Worm (Caenorhabditis elegans) whole organism, midembryonic: ENCODE data around the gene T19H5.4.

Experiments
- T22C8.4 ChIP-seq: fragments of 200-800 bp; sonication (Bioruptor generic); IDR thresholded peaks from 2 replicates; pipeline ENCODE4 v1.3.6; 2022; ENCODE audit warnings: missing genetic modification characterization, missing compliant biosample characterization
- cog-1 ChIP-seq: sonication (generic microtip); optimal IDR thresholded peaks from 2 replicates; lab custom pipeline; 2016; ENCODE audit warnings: missing genetic modification characterization, missing compliant biosample characterization
- flt-1 ChIP-seq: fragments of 200-800 bp; sonication (Bioruptor generic); IDR thresholded peaks from 2 replicates; pipeline ENCODE4 v1.3.6; 2022; ENCODE audit warnings: missing genetic modification characterization, missing compliant biosample characterization
- klf-2 ChIP-seq: fragments of 200-800 bp; sonication (Bioruptor generic); conservative IDR thresholded peaks from 2 replicates; pipeline ENCODE4 v1.3.6; 2022; ENCODE audit warnings: missing genetic modification reagents, missing genetic modification characterization, missing compliant biosample characterization
- med-1 ChIP-seq: sonication (generic microtip); optimal IDR thresholded peaks from 2 replicates; lab custom pipeline; 2017; ENCODE audit warnings: missing genetic modification characterization, mild to moderate bottlenecking, missing compliant biosample characterization, antibody characterized with exemption, missing genetic modification reagents; ENCODE audit not compliant: insufficient read depth
- ref-1 ChIP-seq: fragments of 200-800 bp; sonication (Bioruptor generic); conservative IDR thresholded peaks from 2 replicates; pipeline ENCODE4 v1.3.6; 2022; ENCODE audit warnings: missing genetic modification reagents, missing genetic modification characterization, missing compliant biosample characterization
- tab-1 ChIP-seq: fragments of 200-800 bp; sonication (Bioruptor generic); IDR thresholded peaks from 2 replicates; pipeline ENCODE4 v1.3.6; 2022; ENCODE audit warnings: missing genetic modification characterization, missing compliant biosample characterization
- ztf-23 ChIP-seq: fragments of 200-800 bp; sonication (Bioruptor generic); IDR thresholded peaks from 2 replicates; pipeline ENCODE4 v1.3.6; 2022; ENCODE audit warnings: missing genetic modification reagents, missing genetic modification characterization, missing compliant biosample characterization
- ztf-29 ChIP-seq: fragments of 200-800 bp; sonication (Bioruptor generic); IDR thresholded peaks from 2 replicates; pipeline ENCODE4 v1.3.6; 2022; ENCODE audit warnings: missing genetic modification reagents, missing genetic modification characterization, missing compliant biosample characterization

T19H5.4 gene

DNA sequence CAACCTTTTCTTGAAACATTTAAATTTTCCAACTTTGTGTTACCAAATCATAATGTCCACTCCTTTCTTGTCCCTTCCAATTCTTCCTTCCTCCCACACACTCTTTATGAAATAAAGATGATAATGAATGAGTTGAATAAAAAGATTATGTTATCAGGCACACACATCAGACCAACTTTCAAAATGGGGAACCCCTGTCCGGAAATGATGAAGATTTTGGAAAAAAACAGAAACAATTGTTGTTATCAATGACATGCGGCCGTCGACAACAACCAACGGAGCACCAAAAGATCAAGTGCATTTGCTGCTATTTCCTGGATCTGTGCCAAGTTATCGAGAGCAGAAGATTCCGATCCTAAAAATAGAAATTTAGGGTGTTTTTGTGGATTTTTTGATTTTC lies 3.8 kb downstream of the T19H5.4 start:
- TF ChIP-seq ztf-23 (GFP tag; lab: Robert Waterston, UW) (no peak), T22C8.4 (GFP tag; lab: Robert Waterston, UW) (no peak), flt-1 (no peak), klf-2 (GFP tag; lab: Robert Waterston, UW) (no peak)

DNA sequence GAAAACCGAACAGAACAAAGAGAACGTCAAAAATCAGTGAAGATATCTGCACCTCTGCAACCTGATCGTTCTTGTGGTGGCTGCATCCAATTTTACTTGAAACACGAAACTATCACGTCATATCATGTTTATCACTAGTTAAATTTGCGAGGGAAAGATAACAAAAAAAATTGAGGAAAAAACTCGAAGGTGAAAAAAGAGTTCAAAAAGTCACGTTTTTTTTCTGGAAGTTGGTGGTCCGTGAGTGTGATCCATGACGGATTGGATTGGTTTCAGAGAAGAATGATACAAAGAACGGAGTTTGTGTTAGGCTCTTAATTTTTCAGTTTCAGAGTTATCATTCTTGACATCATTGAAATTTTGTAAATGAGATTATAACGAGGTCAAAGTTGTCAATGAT lies 4.7 kb downstream of the T19H5.4 start:
- TF ChIP-seq ztf-29 (GFP tag; lab: Robert Waterston, UW): no peak

DNA sequence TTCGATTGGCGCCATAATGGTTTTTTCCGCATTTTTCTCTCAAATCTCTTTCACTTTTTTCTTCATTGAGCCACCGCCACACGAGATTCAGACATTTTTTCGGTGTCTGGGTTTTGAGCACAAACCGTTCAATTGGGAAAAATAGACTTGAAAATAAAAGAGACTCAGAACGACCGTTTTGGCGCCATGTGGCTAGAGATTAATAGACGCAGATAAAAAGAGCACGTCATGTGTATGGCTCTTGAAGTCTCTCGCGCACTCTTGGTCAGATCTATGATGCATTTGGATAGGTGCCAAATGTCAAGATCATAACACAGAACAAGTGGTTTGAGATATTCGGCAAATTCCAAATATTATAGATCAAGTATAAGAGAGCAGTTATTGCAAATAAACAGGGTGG lies 5.8 kb downstream of the T19H5.4 start:
- TF ChIP-seq tab-1 (GFP tag; lab: Robert Waterston, UW) (no peak), med-1 (GFP tag; lab: Kevin White, UChicago) (no peak), ref-1 (no peak), cog-1 (tag; lab: Kevin White, UChicago) (no peak), T22C8.4 (GFP tag; lab: Robert Waterston, UW) (no peak), flt-1 (no peak), klf-2 (GFP tag; lab: Robert Waterston, UW) (no peak), ztf-29 (GFP tag; lab: Robert Waterston, UW) (no peak), ztf-23 (GFP tag; lab: Robert Waterston, UW) (no peak)

DNA sequence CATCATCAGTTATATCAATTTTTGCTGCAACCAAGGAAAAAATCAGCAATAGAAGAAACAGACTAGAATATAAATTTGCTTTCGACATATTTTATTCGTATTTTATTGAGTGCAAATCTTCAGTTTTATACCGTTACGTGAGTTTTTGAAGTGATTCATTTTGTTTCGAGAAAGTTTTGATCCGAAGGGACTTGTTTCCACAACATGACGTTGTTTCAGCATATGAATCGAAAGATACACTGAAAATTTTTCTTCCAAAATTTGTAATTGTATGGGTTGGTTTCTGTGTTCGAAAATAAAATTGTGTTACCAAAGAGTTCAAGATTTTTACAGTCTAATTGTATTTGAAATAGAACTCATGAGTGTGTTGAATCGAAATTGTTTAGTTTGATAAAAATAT lies 7.2 kb downstream of the T19H5.4 start, which contains the start of gene T19H5.7:
Gene T19H5.7, minus strand, starts transcription at position 101 of the 400 bp plus-strand sequence.
- TF ChIP-seq T22C8.4 (GFP tag; lab: Robert Waterston, UW) (no peak), med-1 (GFP tag; lab: Kevin White, UChicago) (no peak), ztf-23 (GFP tag; lab: Robert Waterston, UW) (no peak), ref-1 (no peak), ztf-29 (GFP tag; lab: Robert Waterston, UW) (no peak), klf-2 (GFP tag; lab: Robert Waterston, UW) (no peak), tab-1 (GFP tag; lab: Robert Waterston, UW) (no peak), flt-1 (no peak), cog-1 (tag; lab: Kevin White, UChicago) (no peak)

DNA sequence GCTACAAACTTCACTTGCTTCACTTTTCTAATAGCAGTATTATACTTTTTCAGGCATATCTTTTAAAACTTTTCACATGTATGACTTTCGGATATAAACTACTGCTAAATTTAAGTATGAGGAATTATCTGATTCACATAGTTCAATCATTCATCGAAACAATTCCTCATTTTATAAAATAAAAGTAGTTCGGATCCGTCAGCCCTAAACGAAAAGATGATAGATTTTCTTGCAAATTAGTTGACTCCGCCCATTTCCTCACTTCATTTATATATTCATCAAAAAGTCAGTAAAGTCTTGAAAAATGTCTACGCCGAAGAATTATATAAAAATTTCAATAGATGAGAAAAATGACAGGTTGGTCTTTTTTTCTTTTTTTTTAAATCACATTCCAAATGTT lies 9.6 kb downstream of the T19H5.4 start, which contains the start of gene chil-27:
Gene chil-27, plus strand, starts transcription at position 301 of the 400 bp plus-strand sequence.
- no peak for TF ChIP-seq ztf-23 (GFP tag; lab: Robert Waterston, UW)
- no peak for TF ChIP-seq flt-1
- TF ChIP-seq klf-2 (GFP tag; lab: Robert Waterston, UW): no peak
- TF ChIP-seq med-1 (GFP tag; lab: Kevin White, UChicago): no peak
- no peak for TF ChIP-seq T22C8.4 (GFP tag; lab: Robert Waterston, UW)
- no peak for TF ChIP-seq cog-1 (tag; lab: Kevin White, UChicago)
- no peak for TF ChIP-seq ztf-29 (GFP tag; lab: Robert Waterston, UW)
- TF ChIP-seq tab-1 (GFP tag; lab: Robert Waterston, UW): no peak
- TF ChIP-seq ref-1: no peak

DNA sequence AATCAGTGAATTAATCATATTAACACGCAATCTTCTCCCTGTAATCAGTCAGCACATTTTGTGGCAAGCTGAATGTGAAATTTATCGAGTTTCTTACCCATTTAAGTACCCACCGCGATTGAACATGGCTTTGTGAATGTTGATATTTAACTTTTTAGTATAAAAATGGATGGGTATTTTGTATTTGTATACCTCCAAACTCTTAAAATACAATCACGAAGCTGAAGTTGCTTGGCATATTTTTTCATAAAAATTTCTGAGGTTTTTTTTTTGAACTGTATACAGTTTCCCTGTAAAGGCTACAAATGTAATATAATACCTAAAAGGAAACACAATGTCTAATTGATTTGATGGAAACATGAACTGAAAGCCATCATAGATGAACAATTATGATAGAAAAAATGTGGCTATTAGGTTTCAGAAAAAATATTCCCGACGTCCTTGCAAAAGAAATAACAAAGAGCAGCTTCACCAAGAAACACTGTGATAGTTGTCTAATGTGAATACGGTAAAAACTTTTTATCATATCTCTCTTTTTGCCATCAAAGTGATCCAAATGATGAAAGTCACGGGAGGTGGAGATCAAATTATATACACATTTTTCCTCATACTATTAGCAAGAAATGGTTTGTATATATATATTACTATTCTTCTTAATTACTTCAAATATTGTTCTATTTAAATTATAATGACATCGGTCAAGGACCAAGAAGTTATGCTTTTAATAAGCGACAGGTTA lies 12.7 kb downstream of the T19H5.4 start, which contains the start of the genes chil-25 and chil-26:
Gene chil-25, minus strand, starts transcription at position 101 of the 739 bp plus-strand sequence.
Gene chil-26, plus strand, starts transcription at position 689 of the 739 bp plus-strand sequence.
- no peak for TF ChIP-seq T22C8.4 (GFP tag; lab: Robert Waterston, UW)
- no peak for TF ChIP-seq ref-1

DNA sequence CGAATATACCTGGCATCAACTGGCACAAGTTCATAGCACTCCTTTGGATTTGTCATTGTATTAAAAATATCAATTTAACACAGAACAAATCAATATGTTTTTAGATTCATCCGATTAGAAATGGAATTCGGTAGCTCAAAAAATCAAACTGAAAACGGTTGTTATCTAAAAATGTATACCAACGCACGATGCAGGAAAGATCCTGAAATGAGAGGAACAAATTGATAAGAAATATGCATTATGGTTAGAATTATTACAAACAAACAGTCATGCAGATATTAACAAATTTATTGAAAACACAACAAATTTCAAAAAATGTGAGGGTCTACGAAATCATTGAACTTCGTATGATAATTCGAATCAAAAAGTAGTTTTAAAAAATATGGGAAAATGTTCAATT lies 17.2 kb downstream of the T19H5.4 start, which contains the start of gene T19H5.6:
Gene T19H5.6, minus strand, starts transcription at position 195 of the 400 bp plus-strand sequence.
- TF ChIP-seq ref-1 (no peak), T22C8.4 (GFP tag; lab: Robert Waterston, UW) (no peak), med-1 (GFP tag; lab: Kevin White, UChicago) (no peak), tab-1 (GFP tag; lab: Robert Waterston, UW) (no peak), ztf-23 (GFP tag; lab: Robert Waterston, UW) (no peak), ztf-29 (GFP tag; lab: Robert Waterston, UW) (no peak), klf-2 (GFP tag; lab: Robert Waterston, UW) (no peak)

DNA sequence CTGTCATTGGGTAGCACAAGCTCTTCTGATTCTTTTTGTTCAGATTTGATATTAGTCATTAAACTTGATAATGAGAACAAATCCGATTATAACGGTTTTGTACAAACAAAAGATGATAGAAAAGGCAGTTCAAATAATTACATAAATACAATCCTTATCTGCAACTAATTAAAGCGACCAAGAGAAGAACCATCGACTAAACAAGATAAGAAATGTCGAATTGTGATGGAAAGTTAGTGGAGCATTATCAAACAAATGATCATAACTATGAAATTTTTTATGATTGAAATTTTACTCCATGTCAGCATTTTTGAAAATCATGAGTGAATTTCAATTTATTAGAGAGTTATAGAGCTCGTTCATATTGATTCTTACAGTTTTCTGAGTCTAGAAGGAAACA lies 18.8 kb downstream of the T19H5.4 start, which contains the start of gene chil-23:
Gene chil-23, minus strand, starts transcription at position 198 of the 400 bp plus-strand sequence.
- no peak for TF ChIP-seq ztf-29 (GFP tag; lab: Robert Waterston, UW)
- TF ChIP-seq flt-1: no peak
- TF ChIP-seq T22C8.4 (GFP tag; lab: Robert Waterston, UW): no peak
- TF ChIP-seq klf-2 (GFP tag; lab: Robert Waterston, UW): no peak
- no peak for TF ChIP-seq ztf-23 (GFP tag; lab: Robert Waterston, UW)
- no peak for TF ChIP-seq med-1 (GFP tag; lab: Kevin White, UChicago)
- no peak for TF ChIP-seq cog-1 (tag; lab: Kevin White, UChicago)
- TF ChIP-seq tab-1 (GFP tag; lab: Robert Waterston, UW): no peak
- no peak for TF ChIP-seq ref-1

DNA sequence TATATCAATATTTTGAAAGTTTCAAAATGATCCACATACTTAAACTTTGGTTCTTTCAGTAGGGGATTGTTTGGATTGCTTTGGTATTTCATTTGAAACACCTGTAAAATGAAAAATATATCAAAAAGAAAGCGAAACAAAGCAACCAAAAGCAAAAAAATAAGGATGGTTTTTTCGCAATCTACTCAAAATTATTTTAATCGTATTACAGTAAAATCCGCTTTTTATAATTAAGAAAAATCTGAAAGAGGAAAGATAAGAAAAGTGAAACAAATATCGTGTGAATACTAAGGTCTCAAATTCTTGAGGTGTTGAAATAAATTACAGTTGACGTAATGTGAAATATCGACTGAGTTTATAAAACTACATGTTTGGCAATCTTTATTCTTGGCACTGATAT lies 21.1 kb downstream of the T19H5.4 start, which contains the start of gene chil-22:
Gene chil-22, minus strand, starts transcription at position 101 of the 400 bp plus-strand sequence.
- TF ChIP-seq T22C8.4 (GFP tag; lab: Robert Waterston, UW) (no peak), flt-1 (no peak), med-1 (GFP tag; lab: Kevin White, UChicago) (no peak), ztf-23 (GFP tag; lab: Robert Waterston, UW) (no peak), tab-1 (GFP tag; lab: Robert Waterston, UW) (no peak), ref-1 (no peak), klf-2 (GFP tag; lab: Robert Waterston, UW) (no peak), ztf-29 (GFP tag; lab: Robert Waterston, UW) (no peak), cog-1 (tag; lab: Kevin White, UChicago) (no peak)
